Worm (Caenorhabditis elegans): ENCODE data around the gene grd-10.

ce11 chrIV:3442513-3442912, 1.7 kb downstream of the grd-10 start:
- TF ChIP-seq unc-62 (GFP tag; optimal IDR thresholded peaks at IDR 0.05) (no peak), ztf-11 (tag; optimal IDR thresholded peaks at IDR 0.05) (no peak), nhr-11 (tag; optimal IDR thresholded peaks at IDR 0.05) (no peak), elt-3 (tag; optimal IDR thresholded peaks at IDR 0.05) (no peak), lin-39 (tag; optimal IDR thresholded peaks at IDR 0.05) (no peak), nhr-10 (tag; optimal IDR thresholded peaks at IDR 0.05) (no peak), skn-1 (tag; optimal IDR thresholded peaks at IDR 0.05) (no peak), nhr-237 (tag; optimal IDR thresholded peaks at IDR 0.05) (no peak), gmeb-1 (tag; optimal IDR thresholded peaks at IDR 0.05) (no peak), snpc-4 (tag; optimal IDR thresholded peaks at IDR 0.05) (no peak), elt-1 (tag; optimal IDR thresholded peaks at IDR 0.05) (no peak), ceh-82 (tag; optimal IDR thresholded peaks at IDR 0.05) (no peak)
